Fruit fly (Drosophila melanogaster) whole organism, wandering third instar larva: Measurements from ENCODE around the gene Pgm1.
A peak's percentile ranks its signal among the peaks of the same experiment; 100 is the strongest.

Experiments used
- Abd-B ChIP-seq: fragments of >200 bp; optimal IDR thresholded peaks from 2 replicates; lab custom pipeline; 2017; ENCODE audit warnings: missing biosample characterization, missing genetic modification characterization
- CG32264 ChIP-seq: fragments of 200-800 bp; sonication (Bioruptor generic); optimal IDR thresholded peaks from 2 replicates; lab custom pipeline; 2016; ENCODE audit warnings: missing biosample characterization, missing genetic modification characterization
- CG9705 ChIP-seq: fragments of 200-800 bp; sonication (Bioruptor generic); optimal IDR thresholded peaks from 2 replicates; lab custom pipeline; 2018; ENCODE audit warnings: missing biosample characterization, mild to moderate bottlenecking, missing genetic modification characterization
- CrebA ChIP-seq: fragments of 200-800 bp; sonication (Bioruptor generic); optimal IDR thresholded peaks from 2 replicates; lab custom pipeline; 2016; ENCODE audit warnings: missing biosample characterization, mild to moderate bottlenecking, missing genetic modification characterization, borderline replicate concordance
- Dfd ChIP-seq: fragments of >200 bp; optimal IDR thresholded peaks from 2 replicates; lab custom pipeline; 2017; ENCODE audit warnings: missing biosample characterization, missing genetic modification characterization
- Dif ChIP-seq: fragments of 200-275, 200-300 bp; sonication (Bioruptor generic); optimal IDR thresholded peaks from 2 replicates; lab custom pipeline; 2018; ENCODE audit warnings: missing biosample characterization, missing genetic modification characterization; ENCODE audit not compliant: partially characterized antibody
- GATAd ChIP-seq: sonication (Bioruptor generic); optimal IDR thresholded peaks from 2 replicates; lab custom pipeline; 2016; ENCODE audit warnings: missing biosample characterization, missing genetic modification characterization
- HLH106 ChIP-seq: fragments of 200-800 bp; optimal IDR thresholded peaks from 3 replicates; lab custom pipeline; 2019; ENCODE audit warnings: missing biosample characterization, mild to moderate bottlenecking, missing genetic modification characterization, moderate library complexity
- Hnf4 ChIP-seq: fragments of 200-800 bp; sonication (Bioruptor generic); optimal IDR thresholded peaks from 2 replicates; lab custom pipeline; 2016; ENCODE audit warnings: missing biosample characterization, mild to moderate bottlenecking, missing genetic modification characterization
- Hr78 ChIP-seq: fragments of >200 bp; optimal IDR thresholded peaks from 2 replicates; lab custom pipeline; 2017; ENCODE audit warnings: missing biosample characterization, missing genetic modification characterization
- Hr83 ChIP-seq: fragments of 200-300 bp; sonication (Bioruptor generic); optimal IDR thresholded peaks from 2 replicates; lab custom pipeline; 2016; ENCODE audit warnings: missing biosample characterization, mild to moderate bottlenecking, missing genetic modification characterization, moderate library complexity; ENCODE audit not compliant: poor library complexity, severe bottlenecking
- Jra ChIP-seq: sonication (Bioruptor generic); optimal IDR thresholded peaks from 2 replicates; lab custom pipeline; 2016; ENCODE audit warnings: missing biosample characterization, missing genetic modification characterization
- Mio ChIP-seq: sonication (Bioruptor generic); optimal IDR thresholded peaks from 2 replicates; lab custom pipeline; 2016; ENCODE audit warnings: missing biosample characterization, missing genetic modification characterization
- Myc ChIP-seq: fragments of >200 bp; optimal IDR thresholded peaks from 2 replicates; lab custom pipeline; 2017
- N ChIP-seq: fragments of >200 bp; optimal IDR thresholded peaks from 2 replicates; lab custom pipeline; 2018; ENCODE audit warnings: missing biosample characterization, missing external identifiers, missing genetic modification characterization
- OdsH ChIP-seq: fragments of 200-800 bp; sonication (Bioruptor generic); optimal IDR thresholded peaks from 2 replicates; lab custom pipeline; 2016; ENCODE audit warnings: missing biosample characterization, mild to moderate bottlenecking, missing genetic modification characterization
- Rel ChIP-seq, 2 experiments: fragments of 200-800 bp; sonication (Bioruptor generic) in 1 of 2; optimal IDR thresholded peaks; 2 replicates in 1 of 2; 3 replicates in 1 of 2; lab custom pipeline; 2016 to 2019; ENCODE audit warnings: mild to moderate bottlenecking in 2 of 2, missing biosample characterization in 2 of 2, missing genetic modification characterization in 2 of 2, moderate library complexity in 1 of 2
- Sp1 ChIP-seq: fragments of 200-800 bp; sonication (Bioruptor generic); optimal IDR thresholded peaks from 3 replicates; lab custom pipeline; 2019; ENCODE audit warnings: missing biosample characterization, mild to moderate bottlenecking, missing genetic modification characterization, moderate library complexity
- Vsx2 ChIP-seq: fragments of 200-300, 225-300 bp; sonication (Bioruptor generic); optimal IDR thresholded peaks from 2 replicates; lab custom pipeline; 2018; ENCODE audit warnings: missing biosample characterization, missing genetic modification characterization; ENCODE audit not compliant: partially characterized antibody
- br ChIP-seq: fragments of 200-800 bp; sonication (Bioruptor generic); optimal IDR thresholded peaks from 2 replicates; lab custom pipeline; 2016; ENCODE audit warnings: missing biosample characterization, missing genetic modification characterization
- brk ChIP-seq: fragments of 200-800 bp; sonication (Bioruptor generic); optimal IDR thresholded peaks from 2 replicates; lab custom pipeline; 2016; ENCODE audit warnings: missing biosample characterization, mild to moderate bottlenecking, missing genetic modification characterization
- dl ChIP-seq, 2 experiments: fragments of 175-275, 200-275 bp in 1 of 2; fragments of 200-275 bp in 1 of 2; sonication (Bioruptor generic); optimal IDR thresholded peaks; lab custom pipeline; 2018; ENCODE audit warnings: mild to moderate bottlenecking in 2 of 2, missing biosample characterization in 2 of 2, missing genetic modification characterization in 2 of 2, moderate library complexity in 2 of 2; ENCODE audit not compliant: partially characterized antibody in 2 of 2, insufficient read depth in 1 of 2
- dmrt93B ChIP-seq: fragments of 200-800 bp; sonication (Bioruptor generic); optimal IDR thresholded peaks from 2 replicates; lab custom pipeline; 2018; ENCODE audit warnings: missing biosample characterization, mild to moderate bottlenecking, missing genetic modification characterization
- dsf ChIP-seq: sonication (Bioruptor generic); optimal IDR thresholded peaks from 2 replicates; lab custom pipeline; 2016; ENCODE audit warnings: missing biosample characterization, missing genetic modification characterization, borderline replicate concordance
- ey ChIP-seq: fragments of 200-800 bp; sonication (Bioruptor generic); optimal IDR thresholded peaks from 2 replicates; lab custom pipeline; 2016; ENCODE audit warnings: missing biosample characterization, missing genetic modification characterization
- foxo ChIP-seq, 2 experiments: fragments of 200-800 bp; sonication (Bioruptor generic); optimal IDR thresholded peaks; 2 replicates in 1 of 2; 3 replicates in 1 of 2; lab custom pipeline; 2016 to 2017; ENCODE audit warnings: missing biosample characterization in 2 of 2, missing genetic modification characterization in 2 of 2
- fru ChIP-seq: fragments of 200-800 bp; sonication (Bioruptor generic); optimal IDR thresholded peaks from 3 replicates; lab custom pipeline; 2016; ENCODE audit warnings: missing biosample characterization, mild to moderate bottlenecking, missing genetic modification characterization
- h ChIP-seq: fragments of 200-800 bp; sonication (Bioruptor generic); optimal IDR thresholded peaks from 3 replicates; lab custom pipeline; 2016; ENCODE audit warnings: missing biosample characterization, mild to moderate bottlenecking, missing genetic modification characterization
- jim ChIP-seq: fragments of 175-275, 200-325 bp; sonication (Bioruptor generic); optimal IDR thresholded peaks from 2 replicates; lab custom pipeline; 2016; ENCODE audit warnings: missing biosample characterization, mild to moderate bottlenecking, missing genetic modification characterization
- lola ChIP-seq: fragments of >200 bp; optimal IDR thresholded peaks from 2 replicates; lab custom pipeline; 2017; ENCODE audit warnings: missing biosample characterization, missing genetic modification characterization
- pan ChIP-seq: fragments of >200 bp; optimal IDR thresholded peaks from 2 replicates; lab custom pipeline; 2017
- psq ChIP-seq: fragments of 200-800 bp; sonication (Bioruptor generic); optimal IDR thresholded peaks from 3 replicates; lab custom pipeline; 2017; ENCODE audit warnings: missing biosample characterization, mild to moderate bottlenecking, missing genetic modification characterization, moderate library complexity
- rgr ChIP-seq: fragments of 200-800 bp; sonication (Bioruptor generic); optimal IDR thresholded peaks from 3 replicates; lab custom pipeline; 2016; ENCODE audit warnings: missing biosample characterization, mild to moderate bottlenecking, missing genetic modification characterization
- sage ChIP-seq: fragments of 200-800 bp; sonication (Bioruptor generic); optimal IDR thresholded peaks from 2 replicates; lab custom pipeline; 2016; ENCODE audit warnings: missing biosample characterization, mild to moderate bottlenecking, missing genetic modification characterization
- sv ChIP-seq: fragments of 200-800 bp; sonication (Bioruptor generic); optimal IDR thresholded peaks from 3 replicates; lab custom pipeline; 2016; ENCODE audit warnings: missing biosample characterization, missing genetic modification characterization
- tai ChIP-seq: sonication (Bioruptor generic); optimal IDR thresholded peaks from 2 replicates; lab custom pipeline; 2016; ENCODE audit warnings: missing biosample characterization, missing genetic modification characterization
- usp ChIP-seq: fragments of >200 bp; optimal IDR thresholded peaks from 2 replicates; lab custom pipeline; 2017; ENCODE audit warnings: missing biosample characterization, missing genetic modification characterization
- woc ChIP-seq: sonication (Bioruptor generic); optimal IDR thresholded peaks from 2 replicates; lab custom pipeline; 2016; ENCODE audit warnings: missing biosample characterization, mild to moderate bottlenecking, missing genetic modification characterization

Gene Pgm1

DNA sequence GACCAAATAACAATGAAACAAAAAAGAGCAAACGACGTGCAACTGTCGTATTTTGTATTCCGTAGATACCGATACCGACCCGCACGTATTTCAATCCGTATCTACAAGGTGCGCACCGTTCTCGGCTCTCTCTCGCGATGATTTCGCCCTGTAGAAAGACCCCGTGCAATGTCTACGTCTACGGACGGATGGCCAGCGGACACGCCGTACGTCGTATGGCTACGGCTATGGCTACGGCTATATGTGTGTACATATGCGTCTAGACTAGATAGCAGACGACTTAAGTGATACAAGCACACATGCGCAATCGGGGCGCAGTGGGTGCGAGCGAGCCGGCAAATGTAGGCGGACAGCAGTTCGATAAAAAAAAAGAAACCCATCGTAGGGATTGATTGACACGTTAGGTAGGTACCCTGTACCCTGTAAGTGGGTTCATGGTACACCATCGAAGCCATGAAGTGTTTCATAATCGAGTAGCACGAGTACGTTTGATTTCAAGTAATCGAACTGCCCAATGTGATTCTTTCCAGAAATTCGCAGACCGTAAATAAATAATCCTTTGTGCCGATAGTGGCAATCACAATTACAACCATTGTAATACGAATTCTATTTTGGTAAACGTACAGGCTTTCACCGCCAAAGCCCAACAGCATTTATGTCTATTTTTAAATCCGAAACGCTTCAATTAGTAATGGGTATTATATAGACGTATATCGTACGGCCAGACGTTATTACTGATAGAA, 21.3 kb upstream of the Pgm1 start:
- TF ChIP-seq fru (GFP tag; lab: Kevin White, UChicago) (peak; percentile 36), Hr83 (GFP tag; lab: Kevin White, UChicago) (no peak), h (GFP tag; lab: Kevin White, UChicago) (peak; percentile 39), dl (GFP tag; optimal IDR thresholded peaks at IDR 0.05; lab: Kevin White, UChicago; ENCODE audit: insufficient read depth in 1 of 2, partially characterized antibody in 2 of 2) (peak in 1 of 2 experiments; percentile 42), woc (GFP tag; lab: Kevin White, UChicago) (peak; percentile 26), CG9705 (GFP tag; lab: Kevin White, UChicago) (no peak), Sp1 (GFP tag; lab: Kevin White, UChicago) (peak; percentile 17), Rel (GFP tag; optimal IDR thresholded peaks at IDR 0.05; lab: Kevin White, UChicago) (no peak), Rel (tag; optimal IDR thresholded peaks at IDR 0.05; lab: Kevin White, UChicago) (peak; percentile 7)

DNA sequence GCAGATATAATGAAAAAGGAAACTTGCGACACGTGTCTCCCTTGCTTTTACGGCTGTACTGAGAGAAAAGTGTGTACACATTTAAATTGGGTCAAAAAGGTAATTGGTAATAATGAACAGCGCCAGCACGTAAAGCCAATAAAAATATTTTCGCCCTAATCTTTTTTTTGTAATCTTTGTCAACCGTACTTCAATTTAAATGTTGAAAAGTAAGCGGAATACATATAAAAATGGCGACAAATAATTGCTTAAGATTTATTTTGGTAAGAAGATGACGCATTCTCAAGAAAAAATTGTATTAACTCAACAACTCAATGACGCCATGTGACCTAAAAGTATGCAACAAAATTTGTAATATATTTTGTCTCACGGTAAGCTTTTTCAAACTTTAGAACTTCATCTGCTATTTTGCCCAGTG, 19.5 kb upstream of the Pgm1 start:
- TF ChIP-seq fru (GFP tag; lab: Kevin White, UChicago) (peak; percentile 32), foxo (GFP tag; optimal IDR thresholded peaks at IDR 0.05; lab: Kevin White, UChicago) (peak in 1 of 2 experiments; percentile 37), Vsx2 (GFP tag; lab: Kevin White, UChicago) (no peak), woc (GFP tag; lab: Kevin White, UChicago) (peak; percentile 1), Hr83 (GFP tag; lab: Kevin White, UChicago) (no peak), Hr78 (GFP tag; lab: Kevin White, UChicago) (no peak), Rel (GFP tag; optimal IDR thresholded peaks at IDR 0.05; lab: Kevin White, UChicago) (no peak), Rel (tag; optimal IDR thresholded peaks at IDR 0.05; lab: Kevin White, UChicago) (no peak), sv (GFP tag; lab: Kevin White, UChicago) (no peak), ey (peak; percentile 20), Abd-B (GFP tag; lab: Kevin White, UChicago) (no peak), Jra (GFP tag; lab: Kevin White, UChicago) (peak; percentile 3), GATAd (GFP tag; lab: Kevin White, UChicago) (no peak), Mio (no peak), HLH106 (tag; lab: Kevin White, UChicago) (no peak), Dfd (GFP tag; lab: Kevin White, UChicago) (no peak), rgr (GFP tag; lab: Kevin White, UChicago) (no peak), CG32264 (GFP tag; lab: Kevin White, UChicago) (no peak), lola (no peak), OdsH (no peak), jim (GFP tag; lab: Kevin White, UChicago) (no peak), Hnf4 (GFP tag; lab: Kevin White, UChicago) (peak; percentile 10), tai (peak; percentile 24), Myc (lab: Kevin White, UChicago) (no peak), dmrt93B (GFP tag; lab: Kevin White, UChicago) (peak; percentile 1), Dif (GFP tag; lab: Kevin White, UChicago) (no peak), CrebA (no peak), N (GFP tag; lab: Kevin White, UChicago) (no peak), pan (lab: Kevin White, UChicago) (no peak), br (GFP tag; lab: Kevin White, UChicago) (no peak), usp (GFP tag; lab: Kevin White, UChicago) (no peak), sage (no peak), brk (GFP tag; lab: Kevin White, UChicago) (peak; percentile 51), dsf (no peak), Sp1 (GFP tag; lab: Kevin White, UChicago) (peak; percentile 2), dl (GFP tag; optimal IDR thresholded peaks at IDR 0.05; lab: Kevin White, UChicago; ENCODE audit: insufficient read depth in 1 of 2, partially characterized antibody in 2 of 2) (no peak), psq (peak; percentile 47), h (GFP tag; lab: Kevin White, UChicago) (peak; percentile 31), CG9705 (GFP tag; lab: Kevin White, UChicago) (no peak)
